Fruit fly (Drosophila melanogaster): ENCODE results near the gene mah.

The mah gene

dm6 chr3R:24970323-24971067, 23.1 kb downstream of the mah start:
- TF ChIP-seq CG6854 (GFP tag; optimal IDR thresholded peaks at IDR 0.05) (no peak), net (GFP tag; optimal IDR thresholded peaks at IDR 0.05) (no peak), lz (GFP tag; optimal IDR thresholded peaks at IDR 0.05) (no peak), fkh (GFP tag; optimal IDR thresholded peaks at IDR 0.05) (no peak), cyc (GFP tag; optimal IDR thresholded peaks at IDR 0.05) (no peak), Met (GFP tag; optimal IDR thresholded peaks at IDR 0.05) (no peak), CG9139 (GFP tag; optimal IDR thresholded peaks at IDR 0.05) (peak; percentile 8), acj6 (GFP tag; optimal IDR thresholded peaks at IDR 0.05) (peak; percentile 5), CG34406 (GFP tag; optimal IDR thresholded peaks at IDR 0.05) (no peak), CG32006 (GFP tag; optimal IDR thresholded peaks at IDR 0.05) (peak; percentile 21), Gug (GFP tag; IDR thresholded peaks at IDR 0.05) (no peak), CG3032 (tag; optimal IDR thresholded peaks at IDR 0.05) (peak; percentile 77), CG8632 (GFP tag; optimal IDR thresholded peaks at IDR 0.05) (no peak), vri (GFP tag; optimal IDR thresholded peaks at IDR 0.05) (no peak), OdsH (GFP tag; optimal IDR thresholded peaks at IDR 0.05) (peak; percentile 1), dsx (GFP tag; optimal IDR thresholded peaks at IDR 0.05; ENCODE audit: poor library complexity, severe bottlenecking) (peak; percentile 60), Sox14 (GFP tag; optimal IDR thresholded peaks at IDR 0.05) (peak; percentile 34), CG6808 (GFP tag; optimal IDR thresholded peaks at IDR 0.05) (peak; percentile 71), pdm3 (GFP tag; optimal IDR thresholded peaks at IDR 0.05) (peak; percentile 4), Blimp-1 (GFP tag; optimal IDR thresholded peaks at IDR 0.05) (no peak), CG10631 (GFP tag; optimal IDR thresholded peaks at IDR 0.05) (peak; percentile 53), Lpt (GFP tag; optimal IDR thresholded peaks at IDR 0.05) (no peak), Hr4 (GFP tag; optimal IDR thresholded peaks at IDR 0.05) (no peak), fd85E (GFP tag; optimal IDR thresholded peaks at IDR 0.05) (no peak), eg (GFP tag; IDR thresholded peaks at IDR 0.05) (no peak), dac (GFP tag; optimal IDR thresholded peaks at IDR 0.05) (no peak), CG8319 (GFP tag; optimal IDR thresholded peaks at IDR 0.05) (no peak), CG6163 (GFP tag; IDR thresholded peaks at IDR 0.05) (peak; percentile 39; the same call in 2 of the 3 replicates), CG6276 (GFP tag; optimal IDR thresholded peaks at IDR 0.05) (no peak), CG6792 (GFP tag; optimal IDR thresholded peaks at IDR 0.05) (no peak), Ets96B (tag; optimal IDR thresholded peaks at IDR 0.05) (peak; percentile 72), Ets21C (GFP tag; optimal IDR thresholded peaks at IDR 0.05) (no peak), fd59A (GFP tag; optimal IDR thresholded peaks at IDR 0.05) (peak; percentile 65), svp (GFP tag) (no peak), CG16779 (tag; optimal IDR thresholded peaks at IDR 0.05) (no peak), Eip93F (GFP tag; optimal IDR thresholded peaks at IDR 0.05) (no peak), CG10669 (GFP tag; optimal IDR thresholded peaks at IDR 0.05) (peak; percentile 60), CG31627 (GFP tag; optimal IDR thresholded peaks at IDR 0.05) (no peak), CG11762 (GFP tag; optimal IDR thresholded peaks at IDR 0.05; ENCODE audit: insufficient read depth) (no peak), CG7368 (GFP tag; optimal IDR thresholded peaks at IDR 0.05) (no peak), Hr39 (GFP tag; optimal IDR thresholded peaks at IDR 0.05) (no peak), Sox102F (GFP tag; optimal IDR thresholded peaks at IDR 0.05) (no peak), Eip75B (GFP tag; optimal IDR thresholded peaks at IDR 0.05) (peak; percentile 26), spab (GFP tag; optimal IDR thresholded peaks at IDR 0.05) (peak; percentile 75), CG4318 (GFP tag; optimal IDR thresholded peaks at IDR 0.05) (no peak), ss (GFP tag; optimal IDR thresholded peaks at IDR 0.05) (peak; percentile 17 to 68), CG11294 (GFP tag; IDR thresholded peaks at IDR 0.05) (no peak), achi (GFP tag; optimal IDR thresholded peaks at IDR 0.05) (peak; percentile 43), CG3919 (GFP tag; optimal IDR thresholded peaks at IDR 0.05) (peak; percentile 47), Eip78C (GFP tag) (peak; percentile 86), CG8119 (GFP tag; IDR thresholded peaks at IDR 0.05) (no peak)
